Worm (Caenorhabditis elegans): ENCODE results near the gene M01G5.1.
A peak's percentile ranks its signal among the peaks of the same experiment; 100 is the strongest.

M01G5.1 gene

DNA sequence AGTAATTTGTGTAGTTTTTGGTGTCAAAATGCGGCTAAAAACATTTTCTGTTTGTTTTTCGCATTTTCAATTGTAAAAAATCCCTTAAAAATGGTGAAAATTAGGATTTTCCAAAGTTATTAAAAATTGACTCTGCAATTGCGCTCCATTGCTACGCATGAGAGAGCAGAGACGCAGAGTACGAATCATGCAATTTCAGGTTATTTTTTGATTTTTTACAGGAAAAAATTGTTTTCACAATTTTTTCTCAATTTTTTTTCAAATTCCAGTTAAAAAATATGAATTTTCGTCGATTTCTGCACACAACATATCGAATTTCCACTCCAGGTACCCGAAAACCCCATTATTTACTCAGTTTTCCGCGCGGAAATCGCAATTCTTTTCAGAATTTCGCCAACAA lies 37.4 kb downstream of the M01G5.1 start, which contains the start of gene mtg-1:
Gene mtg-1, plus strand, starts transcription at position 160 of the 400 bp plus-strand sequence.
- TF ChIP-seq lsy-2 (tag; optimal IDR thresholded peaks at IDR 0.05) (peak; percentile 7), elt-1 (tag; optimal IDR thresholded peaks at IDR 0.05; ENCODE audit: borderline replicate concordance, insufficient read depth) (no peak)

DNA sequence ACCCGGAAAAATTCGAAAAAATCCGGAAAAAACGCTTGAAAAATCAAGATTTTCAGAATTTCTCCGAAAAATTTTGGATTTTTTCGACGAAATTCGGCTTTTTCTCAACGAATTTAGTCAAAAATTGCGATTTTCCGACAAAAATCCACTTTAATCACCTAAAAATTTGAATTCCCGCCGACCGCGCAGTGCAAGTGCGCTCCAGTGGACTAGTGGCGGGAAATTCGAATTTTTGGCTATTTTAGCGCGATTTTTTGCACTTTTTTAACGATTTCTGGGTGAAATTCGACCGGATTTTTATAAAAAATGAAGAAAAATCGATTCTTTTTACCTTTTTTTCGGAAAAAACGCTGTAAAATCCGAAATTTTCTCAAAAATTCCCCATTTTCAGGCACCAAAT lies 38.2 kb downstream of the M01G5.1 start:
- TF ChIP-seq pha-4 (tag; optimal IDR thresholded peaks at IDR 0.05) (no peak), drap-1 (GFP tag; optimal IDR thresholded peaks at IDR 0.05) (no peak), lin-32 (GFP tag; optimal IDR thresholded peaks at IDR 0.05) (no peak), cnd-1 (tag; optimal IDR thresholded peaks at IDR 0.05) (no peak), lsy-2 (tag; optimal IDR thresholded peaks at IDR 0.05) (no peak), tbx-8 (GFP tag; optimal IDR thresholded peaks at IDR 0.05) (no peak), elt-3 (tag; optimal IDR thresholded peaks at IDR 0.05) (no peak), ceh-83 (GFP tag; optimal IDR thresholded peaks at IDR 0.05) (no peak), unc-120 (tag; optimal IDR thresholded peaks at IDR 0.05; ENCODE audit: poor library complexity, severe bottlenecking) (no peak), lin-13 (tag; optimal IDR thresholded peaks at IDR 0.05) (no peak), unc-62 (GFP tag; optimal IDR thresholded peaks at IDR 0.05) (no peak), mep-1 (tag; optimal IDR thresholded peaks at IDR 0.05) (no peak), zip-8 (tag; optimal IDR thresholded peaks at IDR 0.05) (no peak), flh-1 (GFP tag; optimal IDR thresholded peaks at IDR 0.05) (no peak), ham-2 (GFP tag; optimal IDR thresholded peaks at IDR 0.05) (no peak), hlh-1 (tag; optimal IDR thresholded peaks at IDR 0.05) (no peak), elt-1 (tag; optimal IDR thresholded peaks at IDR 0.05; ENCODE audit: borderline replicate concordance, insufficient read depth) (no peak)

DNA sequence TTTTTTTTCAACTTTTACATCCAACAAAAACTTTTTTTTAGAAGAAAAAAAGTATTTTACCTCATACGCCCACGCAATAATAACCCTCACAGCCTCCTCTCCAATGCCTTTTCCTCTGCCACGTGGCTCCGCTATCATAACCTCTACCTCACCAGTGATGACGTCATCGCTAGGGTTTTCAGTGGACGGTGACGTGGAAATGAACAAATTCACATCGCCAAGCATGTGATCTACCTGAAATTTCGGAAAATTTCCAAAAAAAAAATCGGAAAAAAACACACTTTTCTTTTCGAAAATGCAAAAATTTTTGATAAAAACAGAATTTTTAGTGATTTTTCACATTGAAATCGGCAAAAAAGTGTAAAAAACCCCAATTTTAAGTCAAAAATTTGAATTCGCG lies 43.2 kb downstream of the M01G5.1 start:
- peak; percentile 74 for TF ChIP-seq zip-8 (tag; optimal IDR thresholded peaks at IDR 0.05)
- no peak for TF ChIP-seq blmp-1 (tag; optimal IDR thresholded peaks at IDR 0.05)

DNA sequence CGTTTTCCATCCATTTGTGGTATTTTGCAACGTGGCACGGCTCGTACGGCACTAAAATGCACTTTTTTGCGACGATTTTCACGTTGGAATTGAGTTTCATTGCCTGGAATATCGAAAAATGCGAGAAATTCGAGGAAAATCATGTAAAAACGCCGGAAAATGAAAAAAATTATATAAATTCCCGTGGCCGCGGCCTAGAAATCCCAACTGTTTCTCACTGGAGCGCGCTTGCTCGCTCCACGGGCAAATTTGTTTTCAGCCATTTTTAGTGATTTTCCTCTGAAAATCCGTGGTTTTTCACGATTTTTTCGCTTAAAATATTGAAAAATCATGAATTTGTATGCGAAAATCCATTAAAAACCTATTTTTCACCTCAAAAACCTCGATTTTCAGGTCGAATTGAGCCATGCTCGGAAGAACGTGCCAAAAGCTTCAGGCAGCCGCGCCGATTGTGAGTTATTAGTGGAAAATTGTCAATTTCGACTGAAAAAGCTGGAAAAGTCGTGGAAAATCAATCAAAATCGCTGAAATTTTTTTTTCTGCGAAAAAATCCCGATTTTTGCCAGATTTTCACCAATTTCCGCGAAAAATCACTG lies 44.0 kb downstream of the M01G5.1 start, which contains the start of the genes Y67D2.5 and cisd-3.2:
Gene Y67D2.5, minus strand, starts transcription at position 145 of the 596 bp plus-strand sequence.
Gene cisd-3.2, plus strand, starts transcription at position 394 of the 596 bp plus-strand sequence.
- TF ChIP-seq nhr-237 (tag; optimal IDR thresholded peaks at IDR 0.05) (peak; percentile 16), bed-3 (GFP tag; optimal IDR thresholded peaks at IDR 0.05) (no peak), mab-5 (tag; optimal IDR thresholded peaks at IDR 0.05) (no peak), ceh-43 (GFP tag; optimal IDR thresholded peaks at IDR 0.05) (no peak), hlh-1 (tag; optimal IDR thresholded peaks at IDR 0.05) (no peak), lsy-2 (tag; optimal IDR thresholded peaks at IDR 0.05) (no peak), zip-8 (tag; optimal IDR thresholded peaks at IDR 0.05) (no peak), ces-1 (GFP tag; optimal IDR thresholded peaks at IDR 0.05) (peak; percentile 3)

DNA sequence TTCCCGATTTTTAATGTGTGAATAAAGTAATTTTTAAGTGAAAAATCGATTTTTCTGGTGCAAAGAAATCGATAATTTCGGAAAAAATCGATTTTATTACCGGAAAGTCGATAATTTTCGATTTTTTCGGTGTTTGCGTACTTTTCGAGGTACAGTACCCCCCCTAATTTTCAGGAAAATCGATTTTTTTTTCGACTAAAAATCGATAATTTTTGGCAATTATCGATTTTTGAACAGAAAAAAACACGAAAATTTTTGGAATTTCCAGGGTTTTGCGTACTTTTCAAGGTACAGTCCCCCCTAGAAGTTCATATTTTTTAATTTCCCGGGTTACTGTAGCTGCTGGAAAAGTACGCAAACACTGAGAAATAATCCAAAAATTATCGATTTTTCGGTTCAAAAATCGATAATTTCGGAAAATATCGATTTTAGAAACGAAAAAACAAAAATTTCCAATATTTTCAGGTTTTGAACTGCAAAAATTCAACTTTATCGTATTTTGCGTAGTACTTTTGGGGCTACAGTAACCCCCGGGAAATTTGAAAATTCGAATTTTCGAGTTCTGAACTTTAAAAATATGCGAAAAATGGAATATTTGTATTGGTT lies 47.3 kb downstream of the M01G5.1 start:
- TF ChIP-seq nhr-237 (tag; optimal IDR thresholded peaks at IDR 0.05) (no peak), unc-62 (GFP tag; optimal IDR thresholded peaks at IDR 0.05) (no peak), sem-2 (GFP tag; optimal IDR thresholded peaks at IDR 0.05) (no peak), drap-1 (GFP tag; optimal IDR thresholded peaks at IDR 0.05) (no peak), elt-1 (tag; optimal IDR thresholded peaks at IDR 0.05; ENCODE audit: borderline replicate concordance, insufficient read depth) (no peak), tbx-8 (GFP tag; optimal IDR thresholded peaks at IDR 0.05) (no peak), hlh-1 (tag; optimal IDR thresholded peaks at IDR 0.05) (no peak), mep-1 (tag; optimal IDR thresholded peaks at IDR 0.05) (no peak), lsy-2 (tag; optimal IDR thresholded peaks at IDR 0.05) (no peak)

DNA sequence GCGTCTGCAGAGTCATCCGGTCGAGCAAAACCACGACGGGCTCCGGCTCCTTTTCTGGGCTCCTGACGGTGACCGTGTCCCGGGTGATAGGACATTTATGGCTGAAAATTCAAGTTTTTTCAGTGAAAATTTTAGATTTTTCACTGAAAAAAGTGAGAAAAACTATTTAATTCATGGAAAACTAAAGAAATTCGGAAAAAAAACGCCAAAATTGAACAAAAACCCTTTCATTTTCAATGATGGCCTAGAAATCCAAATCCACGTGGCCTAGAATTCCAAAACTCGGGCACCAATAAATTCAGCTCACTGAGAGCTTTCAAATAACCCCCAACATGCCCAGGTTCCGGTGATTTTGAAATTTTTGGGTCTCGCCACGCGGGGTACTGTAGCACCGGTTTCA lies 58.1 kb downstream of the M01G5.1 start, which contains the start of gene ddx-35:
Gene ddx-35, minus strand, starts transcription at position 101 of the 400 bp plus-strand sequence.
- TF ChIP-seq elt-3 (tag; optimal IDR thresholded peaks at IDR 0.05): no peak
- TF ChIP-seq nhr-237 (tag; optimal IDR thresholded peaks at IDR 0.05): no peak
- no peak for TF ChIP-seq nhr-12 (tag; optimal IDR thresholded peaks at IDR 0.05)
